Fruit fly (Drosophila melanogaster): ENCODE data around the gene CG8673.

DNA sequence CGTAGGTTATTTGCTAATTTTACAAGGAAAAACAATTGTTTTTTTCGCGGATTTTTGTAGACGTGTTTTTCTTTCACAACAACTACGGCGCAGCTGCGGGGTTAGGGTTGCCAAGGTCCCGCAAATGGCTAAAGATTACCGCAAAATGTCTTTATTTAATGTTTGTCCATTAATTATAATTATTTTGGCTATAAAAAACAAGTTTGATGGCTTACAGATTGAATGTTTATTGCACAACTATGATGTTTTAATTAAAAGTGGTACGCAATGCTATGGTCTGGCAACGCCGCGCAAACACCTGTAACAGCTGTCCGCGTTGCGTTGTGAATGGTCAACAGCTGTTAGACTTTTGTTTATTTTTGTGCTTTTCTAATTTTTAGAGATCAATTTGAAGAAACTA, 32.6 kb downstream of the CG8673 start:
- TF ChIP-seq ttk (optimal IDR thresholded peaks at IDR 0.05): no peak
- no peak for TF ChIP-seq Myc (optimal IDR thresholded peaks at IDR 0.05)
- TF ChIP-seq h (optimal IDR thresholded peaks at IDR 0.05): no peak
- no peak for TF ChIP-seq Sin3A (optimal IDR thresholded peaks at IDR 0.05)
- TF ChIP-seq psq (optimal IDR thresholded peaks at IDR 0.05): no peak
